Worm (Caenorhabditis elegans) whole organism, late embryonic: Measurements from ENCODE around the gene lact-4.
A peak's percentile ranks its signal among the peaks of the same experiment; 100 is the strongest.

Source experiments
- C08G9.2 ChIP-seq: sonication (generic microtip); optimal IDR thresholded peaks from 2 replicates; lab custom pipeline; 2016; ENCODE audit warnings: mild to moderate bottlenecking, missing genetic modification characterization, moderate library complexity, missing compliant biosample characterization
- F13H6.1 ChIP-seq: sonication (generic microtip); optimal IDR thresholded peaks from 2 replicates; lab custom pipeline; 2016; ENCODE audit warnings: missing genetic modification characterization, missing compliant biosample characterization
- T23F11.4 ChIP-seq: fragments of 200-800 bp; sonication (Bioruptor generic); optimal IDR thresholded peaks from 2 replicates; lab custom pipeline; 2018; ENCODE audit warnings: mild to moderate bottlenecking, missing genetic modification characterization, missing compliant biosample characterization
- ahr-1 ChIP-seq: sonication (generic microtip); optimal IDR thresholded peaks from 2 replicates; lab custom pipeline; 2016; ENCODE audit warnings: missing genetic modification characterization, missing compliant biosample characterization
- ama-1 ChIP-seq: fragments of 150-350 bp; optimal IDR thresholded peaks from 2 replicates; lab custom pipeline; 2014
- ceh-22 ChIP-seq: sonication (generic microtip); optimal IDR thresholded peaks from 2 replicates; lab custom pipeline; 2017; ENCODE audit warnings: missing biosample characterization, missing genetic modification characterization
- ceh-30 ChIP-seq: fragments of 150-350 bp; optimal IDR thresholded peaks from 2 replicates; lab custom pipeline; 2014; ENCODE audit warnings: missing biosample characterization, missing genetic modification characterization
- ceh-31 ChIP-seq: sonication (generic microtip); optimal IDR thresholded peaks from 2 replicates; lab custom pipeline; 2016; ENCODE audit warnings: missing genetic modification characterization, missing compliant biosample characterization
- ceh-45 ChIP-seq: fragments of 200-800 bp; sonication (Bioruptor generic); IDR thresholded peaks from 2 replicates; pipeline ENCODE4 v1.3.6; 2022; ENCODE audit warnings: missing genetic modification reagents, missing genetic modification characterization, missing compliant biosample characterization
- ceh-48 ChIP-seq: sonication (generic microtip); optimal IDR thresholded peaks from 2 replicates; lab custom pipeline; 2016; ENCODE audit warnings: missing genetic modification characterization, inconsistent platforms, missing compliant biosample characterization
- ceh-6 ChIP-seq: fragments of 200-800 bp; sonication (Bioruptor generic); optimal IDR thresholded peaks from 2 replicates; lab custom pipeline; 2018; ENCODE audit warnings: mild to moderate bottlenecking, missing genetic modification characterization, missing compliant biosample characterization
- ceh-9 ChIP-seq: sonication (generic microtip); optimal IDR thresholded peaks from 2 replicates; lab custom pipeline; 2016; ENCODE audit warnings: mild to moderate bottlenecking, missing genetic modification characterization, inconsistent platforms, missing compliant biosample characterization
- che-1 ChIP-seq: sonication (generic microtip); optimal IDR thresholded peaks from 2 replicates; lab custom pipeline; 2016; ENCODE audit warnings: mild to moderate bottlenecking, missing genetic modification characterization, missing compliant biosample characterization
- dmd-4 ChIP-seq: sonication (generic microtip); optimal IDR thresholded peaks from 2 replicates; lab custom pipeline; 2016; ENCODE audit warnings: borderline replicate concordance, missing genetic modification characterization, missing compliant biosample characterization
- dve-1 ChIP-seq: sonication (generic microtip); optimal IDR thresholded peaks from 2 replicates; lab custom pipeline; 2017; ENCODE audit warnings: antibody characterized with exemption, mild to moderate bottlenecking, missing genetic modification characterization, missing compliant biosample characterization
- elt-2 ChIP-seq: sonication (generic microtip); optimal IDR thresholded peaks from 2 replicates; lab custom pipeline; 2016; ENCODE audit warnings: missing genetic modification reagents, missing genetic modification characterization, missing compliant biosample characterization
- elt-4 ChIP-seq: sonication (generic microtip); optimal IDR thresholded peaks from 2 replicates; lab custom pipeline; 2016; ENCODE audit warnings: missing genetic modification characterization, missing compliant biosample characterization
- fax-1 ChIP-seq: sonication (generic microtip); optimal IDR thresholded peaks from 2 replicates; lab custom pipeline; 2016; ENCODE audit warnings: missing genotype, missing genetic modification characterization, missing compliant biosample characterization
- fkh-10 ChIP-seq: fragments of 150-350 bp; optimal IDR thresholded peaks from 2 replicates; lab custom pipeline; 2014; ENCODE audit warnings: missing biosample characterization, missing genetic modification reagents, missing genetic modification characterization
- fkh-6 ChIP-seq: sonication (generic microtip); optimal IDR thresholded peaks from 2 replicates; lab custom pipeline; 2016; ENCODE audit warnings: missing genetic modification characterization, missing compliant biosample characterization
- gmeb-2 ChIP-seq: sonication (generic microtip); optimal IDR thresholded peaks from 2 replicates; lab custom pipeline; 2016; ENCODE audit warnings: missing genetic modification characterization, inconsistent platforms, missing compliant biosample characterization
- hlh-13 ChIP-seq: fragments of 200-800 bp; sonication (Bioruptor generic); optimal IDR thresholded peaks from 2 replicates; lab custom pipeline; 2018; ENCODE audit warnings: mild to moderate bottlenecking, missing genetic modification characterization, missing compliant biosample characterization
- hlh-15 ChIP-seq: sonication (generic microtip); optimal IDR thresholded peaks from 2 replicates; lab custom pipeline; 2016; ENCODE audit warnings: missing genetic modification characterization, missing compliant biosample characterization
- hlh-8 ChIP-seq: sonication (generic microtip); optimal IDR thresholded peaks from 2 replicates; lab custom pipeline; 2016; ENCODE audit warnings: missing genotype, missing genetic modification characterization, missing compliant biosample characterization
- lin-11 ChIP-seq: fragments of 200-800 bp; sonication (Bioruptor generic); optimal IDR thresholded peaks from 2 replicates; lab custom pipeline; 2018; ENCODE audit warnings: mild to moderate bottlenecking, missing genetic modification characterization, missing compliant biosample characterization
- mec-3 ChIP-seq: sonication (generic microtip); optimal IDR thresholded peaks from 2 replicates; lab custom pipeline; 2016; ENCODE audit warnings: borderline replicate concordance, missing genetic modification characterization, missing compliant biosample characterization
- nhr-11 ChIP-seq: fragments of 150-350 bp; optimal IDR thresholded peaks from 2 replicates; lab custom pipeline; 2014; ENCODE audit warnings: missing biosample characterization, missing genetic modification characterization
- npax-4 ChIP-seq: sonication (generic microtip); optimal IDR thresholded peaks from 2 replicates; lab custom pipeline; 2016; ENCODE audit warnings: missing genetic modification characterization, missing compliant biosample characterization
- pax-1 ChIP-seq: fragments of 150-350 bp; optimal IDR thresholded peaks from 2 replicates; lab custom pipeline; 2014; ENCODE audit warnings: missing biosample characterization, missing genetic modification characterization
- pha-2 ChIP-seq: sonication (generic microtip); optimal IDR thresholded peaks from 2 replicates; lab custom pipeline; 2017; ENCODE audit warnings: mild to moderate bottlenecking, missing genetic modification characterization, missing compliant biosample characterization
- pha-4 ChIP-seq: fragments of 150-350 bp; optimal IDR thresholded peaks from 2 replicates; lab custom pipeline; 2018; ENCODE audit warnings: missing biosample characterization, missing genetic modification reagents, missing genetic modification characterization
- pros-1 ChIP-seq: fragments of 150-350 bp; optimal IDR thresholded peaks from 2 replicates; lab custom pipeline; 2014; ENCODE audit warnings: missing biosample characterization, missing genetic modification reagents, missing genetic modification characterization
- rnt-1 ChIP-seq: sonication (generic microtip); optimal IDR thresholded peaks from 2 replicates; lab custom pipeline; 2016; ENCODE audit warnings: missing genetic modification characterization, missing compliant biosample characterization
- sox-4 ChIP-seq: sonication (generic microtip); optimal IDR thresholded peaks from 2 replicates; lab custom pipeline; 2017; ENCODE audit warnings: mild to moderate bottlenecking, missing genetic modification characterization, inconsistent platforms, missing compliant biosample characterization
- tbx-7 ChIP-seq: sonication (generic microtip); optimal IDR thresholded peaks from 2 replicates; lab custom pipeline; 2016; ENCODE audit warnings: missing genotype, missing genetic modification characterization, missing compliant biosample characterization
- unc-3 ChIP-seq, 2 experiments: fragments of 200-800 bp in 1 of 2; sonication (Bioruptor generic) in 1 of 2; sonication (generic microtip) in 1 of 2; conservative IDR thresholded peaks in 1 of 2; optimal IDR thresholded peaks in 1 of 2; 2 replicates each; pipeline versions ENCODE4 v1.3.6 to Lab custom; 2016 to 2022; ENCODE audit warnings: missing compliant biosample characterization in 2 of 2, missing genetic modification characterization in 2 of 2, missing genetic modification reagents in 1 of 2
- unc-55 ChIP-seq: sonication (generic microtip); optimal IDR thresholded peaks from 2 replicates; lab custom pipeline; 2017; ENCODE audit warnings: missing biosample characterization, missing genetic modification reagents, missing genetic modification characterization
- unc-86 ChIP-seq: sonication (generic microtip); optimal IDR thresholded peaks from 2 replicates; lab custom pipeline; 2016; ENCODE audit warnings: missing genetic modification characterization, missing compliant biosample characterization
- zip-5 ChIP-seq: sonication (generic microtip); optimal IDR thresholded peaks from 2 replicates; lab custom pipeline; 2016; ENCODE audit warnings: missing genetic modification characterization, missing compliant biosample characterization
- ztf-16 ChIP-seq: sonication (generic microtip); optimal IDR thresholded peaks from 2 replicates; lab custom pipeline; 2017; ENCODE audit warnings: missing genetic modification characterization, missing compliant biosample characterization

The lact-4 gene

ce11 chrII:8481033-8481708, 893 bp upstream of the lact-4 start:
- TF ChIP-seq tbx-7 (tag; lab: Kevin White, UChicago) (no peak), F13H6.1 (no peak), lin-11 (tag; lab: Kevin White, UChicago) (no peak), ceh-45 (GFP tag; lab: Robert Waterston, UW) (no peak), C08G9.2 (no peak), pax-1 (tag; lab: Kevin White, UChicago) (peak; percentile 74), rnt-1 (tag; lab: Kevin White, UChicago) (peak; percentile 11), elt-2 (tag; lab: Kevin White, UChicago) (peak; percentile 21), ceh-30 (tag; lab: Kevin White, UChicago) (no peak), ceh-9 (no peak), che-1 (tag; lab: Kevin White, UChicago) (no peak), unc-55 (GFP tag; lab: Kevin White, UChicago) (peak; percentile 30)
- TF ChIP-seq, all 69 proteins: peak for 4

DNA sequence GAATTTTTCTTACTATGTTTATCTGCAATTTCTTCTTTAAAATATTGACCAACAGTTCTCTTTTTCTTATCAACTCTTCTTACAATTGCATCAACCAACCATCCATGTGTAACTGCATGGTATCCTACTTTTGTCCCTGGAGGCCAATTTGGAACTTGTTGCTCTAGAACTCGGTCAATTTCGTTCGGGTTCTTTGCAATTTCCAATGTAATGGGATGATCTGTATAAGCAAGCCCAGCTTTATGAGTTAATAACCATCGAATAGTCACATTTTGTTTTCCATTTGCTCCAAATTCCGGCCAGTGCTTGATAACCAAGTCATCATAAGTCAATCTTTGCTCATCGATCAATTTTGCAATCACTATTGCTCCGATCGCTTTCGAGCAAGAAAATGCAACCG, 941 bp downstream of the lact-4 start:
- TF ChIP-seq elt-2 (tag; lab: Kevin White, UChicago), result no peak
- TF ChIP-seq ahr-1 (tag; lab: Kevin White, UChicago), result no peak
- TF ChIP-seq fkh-6 (tag; lab: Kevin White, UChicago), result no peak
- no peak for TF ChIP-seq dmd-4 (tag; lab: Kevin White, UChicago)
- no peak for TF ChIP-seq pha-2 (tag; lab: Kevin White, UChicago)
- no peak for TF ChIP-seq ceh-6 (GFP tag; lab: Kevin White, UChicago)
- TF ChIP-seq gmeb-2 (tag; lab: Kevin White, UChicago), result no peak
- no peak for TF ChIP-seq ceh-22 (tag; lab: Kevin White, UChicago)
- no peak for TF ChIP-seq fkh-10 (GFP tag; lab: Kevin White, UChicago)
- no peak for TF ChIP-seq unc-3 (GFP tag; conservative IDR thresholded peaks at IDR 0.05; lab: Robert Waterston, UW)
- no peak for TF ChIP-seq unc-3 (tag; optimal IDR thresholded peaks at IDR 0.05; lab: Kevin White, UChicago)
- no peak for TF ChIP-seq pax-1 (tag; lab: Kevin White, UChicago)
- no peak for TF ChIP-seq ceh-9
- TF ChIP-seq ceh-30 (tag; lab: Kevin White, UChicago), result no peak
- TF ChIP-seq elt-4, result no peak
- TF ChIP-seq nhr-11, result no peak
- no peak for TF ChIP-seq npax-4 (tag; lab: Kevin White, UChicago)
- TF ChIP-seq C08G9.2, result no peak
- no peak for TF ChIP-seq ceh-31 (tag; lab: Kevin White, UChicago)

- TF ChIP-seq ceh-31 (tag; lab: Kevin White, UChicago) (no peak), ceh-30 (tag; lab: Kevin White, UChicago) (no peak), pha-2 (tag; lab: Kevin White, UChicago) (no peak), T23F11.4 (no peak), pha-4 (no peak), lin-11 (tag; lab: Kevin White, UChicago) (no peak), elt-4 (no peak), dve-1 (tag; lab: Kevin White, UChicago) (no peak), fkh-10 (GFP tag; lab: Kevin White, UChicago) (no peak), ceh-48 (tag; lab: Kevin White, UChicago) (no peak), ztf-16 (tag; lab: Kevin White, UChicago) (no peak), ceh-6 (GFP tag; lab: Kevin White, UChicago) (no peak)
Measured at ce11 chrII:8475306-8475822, 4.9 kb downstream of the lact-4 start, which contains the start of the genes M05D6.1 and M05D6.3. M05D6.1 (minus strand) TSS chrII:8475406. M05D6.3 (plus strand) TSS chrII:8475772.

DNA sequence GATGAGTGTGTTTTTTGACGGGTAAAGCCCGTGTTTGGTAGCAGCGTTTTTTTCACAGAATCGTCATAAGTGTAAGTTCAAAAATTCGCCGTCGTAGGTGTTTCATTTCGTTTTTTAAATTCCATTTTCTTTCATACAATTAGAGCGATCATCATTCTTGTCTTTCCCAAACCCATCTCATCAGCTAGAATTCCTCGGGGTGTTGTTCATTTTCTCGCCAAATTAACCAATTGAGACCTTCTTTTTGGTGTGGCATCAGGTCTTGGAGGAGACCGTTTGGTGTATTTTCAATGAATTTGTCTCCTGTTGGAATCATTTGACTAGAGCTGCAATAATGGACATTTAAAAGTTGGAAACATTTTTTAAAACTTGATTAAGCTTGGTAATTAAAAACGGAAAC, 7.4 kb downstream of the lact-4 start:
- no peak for TF ChIP-seq ceh-6 (GFP tag; lab: Kevin White, UChicago)
- no peak for TF ChIP-seq zip-5 (tag; lab: Kevin White, UChicago)

DNA sequence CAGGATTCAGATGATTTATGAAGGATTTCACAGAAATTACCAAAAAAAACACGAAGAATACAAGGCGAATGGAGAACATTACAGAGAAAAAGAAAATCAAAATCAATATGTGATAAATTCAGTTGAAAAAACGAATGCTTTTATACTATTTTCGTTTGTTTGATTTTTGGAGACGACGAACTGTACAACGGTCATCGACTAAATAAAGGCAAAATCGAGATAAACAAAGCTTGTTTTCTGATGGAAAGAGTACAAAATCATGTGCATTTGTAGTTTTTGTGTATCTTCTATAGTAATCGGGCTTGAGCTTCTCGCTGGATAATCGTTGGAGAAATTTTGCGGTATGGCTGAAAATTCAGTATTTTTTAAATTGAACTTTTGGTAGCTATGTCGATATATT, 9.1 kb downstream of the lact-4 start, which contains the start of gene M05D6.8:
M05D6.8 (minus strand) TSS at position 101 of the 400 bp plus-strand sequence.
- TF ChIP-seq ceh-6 (GFP tag; lab: Kevin White, UChicago), result no peak
- no peak for TF ChIP-seq fkh-6 (tag; lab: Kevin White, UChicago)
- TF ChIP-seq mec-3 (tag; lab: Kevin White, UChicago), result no peak
- TF ChIP-seq fax-1 (tag; lab: Kevin White, UChicago), result no peak
- no peak for TF ChIP-seq unc-86 (tag; lab: Kevin White, UChicago)
- TF ChIP-seq hlh-13, result no peak
- TF ChIP-seq ama-1 (lab: Kevin White, UChicago), result no peak
- no peak for TF ChIP-seq ahr-1 (tag; lab: Kevin White, UChicago)
- TF ChIP-seq hlh-15 (tag; lab: Kevin White, UChicago), result no peak
- TF ChIP-seq hlh-8 (tag; lab: Kevin White, UChicago), result no peak
- TF ChIP-seq sox-4 (tag; lab: Kevin White, UChicago), result no peak
- no peak for TF ChIP-seq pros-1 (tag; lab: Kevin White, UChicago)
